Worm (Caenorhabditis elegans) whole organism, early embryonic: Measurements from ENCODE around the gene rps-11.

Experiments
- F13C5.2 ChIP-seq: sonication (generic microtip); optimal IDR thresholded peaks from 2 replicates; lab custom pipeline; 2017; ENCODE audit warnings: mild to moderate bottlenecking, missing genetic modification characterization, inconsistent platforms, missing compliant biosample characterization
- ama-1 ChIP-seq: fragments of 150-350 bp; optimal IDR thresholded peaks from 2 replicates; lab custom pipeline; 2014
- ceh-13 ChIP-seq: fragments of 200-800 bp; sonication (Bioruptor generic); optimal IDR thresholded peaks from 2 replicates; lab custom pipeline; 2018; ENCODE audit warnings: mild to moderate bottlenecking, missing genetic modification characterization, missing compliant biosample characterization
- ceh-36 ChIP-seq: sonication (generic microtip); optimal IDR thresholded peaks from 2 replicates; lab custom pipeline; 2016; ENCODE audit warnings: missing genetic modification characterization, inconsistent platforms, missing compliant biosample characterization
- flt-1 ChIP-seq: fragments of 200-800 bp; sonication (Bioruptor generic); IDR thresholded peaks from 2 replicates; pipeline ENCODE4 v1.3.6; 2022; ENCODE audit warnings: missing genetic modification characterization, missing compliant biosample characterization
- hmg-4 ChIP-seq: fragments of 200-800 bp; sonication (Bioruptor generic); optimal IDR thresholded peaks from 2 replicates; lab custom pipeline; 2018; ENCODE audit warnings: mild to moderate bottlenecking, missing genetic modification characterization, missing compliant biosample characterization
- tbx-37 ChIP-seq: fragments of 200-800 bp; sonication (Bioruptor generic); conservative IDR thresholded peaks from 2 replicates; pipeline ENCODE4 v1.3.6; 2022; ENCODE audit warnings: missing genetic modification reagents, missing genetic modification characterization, missing compliant biosample characterization

- TF ChIP-seq ama-1 (lab: Kevin White, UChicago): no peak
- no peak for TF ChIP-seq ceh-13 (GFP tag; lab: Kevin White, UChicago)
- TF ChIP-seq tbx-37 (GFP tag; lab: Robert Waterston, UW): no peak
- no peak for TF ChIP-seq flt-1
- no peak for TF ChIP-seq hmg-4
- no peak for TF ChIP-seq F13C5.2 (tag; lab: Kevin White, UChicago)
- no peak for TF ChIP-seq ceh-36 (tag; lab: Kevin White, UChicago)
Observed at ce11 chrIV:11570200-11570599, 32.2 kb upstream of the rps-11 start, which contains the start of gene srgp-1.
